Fruit fly (Drosophila melanogaster) whole organism, adult: ENCODE data around the gene CG3702.

Experiments used
- CG11617 ChIP-seq: fragments of 200-800 bp; sonication (Bioruptor generic); optimal IDR thresholded peaks from 2 replicates; lab custom pipeline; 2017; ENCODE audit warnings: mild to moderate bottlenecking, missing biosample characterization, missing genetic modification reagents, missing genetic modification characterization
- CG12768 ChIP-seq: fragments of 200-800 bp; sonication (Bioruptor generic); optimal IDR thresholded peaks from 2 replicates; lab custom pipeline; 2017; ENCODE audit warnings: missing biosample characterization, missing genetic modification characterization, mild to moderate bottlenecking, moderate library complexity, missing genetic modification reagents
- CG14711 ChIP-seq: fragments of 200-800 bp; sonication (Bioruptor generic); optimal IDR thresholded peaks from 2 replicates; lab custom pipeline; 2018; ENCODE audit warnings: missing biosample characterization, mild to moderate bottlenecking, missing genetic modification characterization, moderate library complexity
- CG1620 ChIP-seq: fragments of 200-800 bp; sonication (Bioruptor generic); optimal IDR thresholded peaks from 2 replicates; lab custom pipeline; 2016; ENCODE audit warnings: missing biosample characterization, missing genetic modification characterization
- CG33017 ChIP-seq: fragments of 200-800 bp; sonication (Bioruptor generic); optimal IDR thresholded peaks from 2 replicates; lab custom pipeline; 2018; ENCODE audit warnings: missing biosample characterization, mild to moderate bottlenecking, missing genetic modification characterization, moderate library complexity
- CG5204 ChIP-seq: fragments of 200-800 bp; sonication (Bioruptor generic); optimal IDR thresholded peaks from 2 replicates; lab custom pipeline; 2016; ENCODE audit warnings: missing biosample characterization, missing genetic modification characterization
- CG7045 ChIP-seq: fragments of 200-800 bp; sonication (Bioruptor generic); optimal IDR thresholded peaks from 2 replicates; lab custom pipeline; 2017; ENCODE audit warnings: missing biosample characterization, mild to moderate bottlenecking, missing genetic modification characterization
- CG7101 ChIP-seq: fragments of 200-800 bp; sonication (Bioruptor generic); optimal IDR thresholded peaks from 2 replicates; lab custom pipeline; 2018; ENCODE audit warnings: missing biosample characterization, mild to moderate bottlenecking, missing genetic modification characterization, moderate library complexity
- Clk ChIP-seq: fragments of 200-800 bp; sonication (Bioruptor generic); optimal IDR thresholded peaks from 2 replicates; lab custom pipeline; 2017; ENCODE audit warnings: missing biosample characterization, missing genetic modification characterization
- Crg-1 ChIP-seq: fragments of 200-800 bp; sonication (Bioruptor generic); optimal IDR thresholded peaks from 2 replicates; lab custom pipeline; 2016; ENCODE audit warnings: missing biosample characterization, missing genetic modification characterization
- Hr96 ChIP-seq: fragments of 200-800 bp; sonication (Bioruptor generic); optimal IDR thresholded peaks from 2 replicates; lab custom pipeline; 2016; ENCODE audit warnings: missing biosample characterization, missing genetic modification characterization
- Mnt ChIP-seq: fragments of 200-800 bp; sonication (Bioruptor generic); optimal IDR thresholded peaks from 2 replicates; lab custom pipeline; 2016; ENCODE audit warnings: missing biosample characterization, mild to moderate bottlenecking, missing genetic modification characterization
- bab1 ChIP-seq: fragments of 200-800 bp; sonication (Bioruptor generic); optimal IDR thresholded peaks from 3 replicates; lab custom pipeline; 2019; ENCODE audit warnings: missing biosample characterization, mild to moderate bottlenecking, missing genetic modification characterization, moderate library complexity
- cic ChIP-seq: fragments of 200-800 bp; sonication (Bioruptor generic); optimal IDR thresholded peaks from 2 replicates; lab custom pipeline; 2017; ENCODE audit warnings: missing biosample characterization, mild to moderate bottlenecking, missing genetic modification characterization, moderate library complexity
- cnc ChIP-seq, 2 experiments: fragments of >200 bp; optimal IDR thresholded peaks; 2 replicates each; lab custom pipeline; 2017
- kay ChIP-seq: fragments of 200-800 bp; sonication (Bioruptor generic); peaks from one replicate; lab custom pipeline; 2016; ENCODE audit warnings: missing biosample characterization, missing genetic modification characterization, borderline replicate concordance
- ovo ChIP-seq: fragments of 200-800 bp; sonication (Bioruptor generic); optimal IDR thresholded peaks from 2 replicates; lab custom pipeline; 2016; ENCODE audit warnings: missing biosample characterization, missing genetic modification characterization
- pad ChIP-seq: fragments of 200-800 bp; sonication (Bioruptor generic); optimal IDR thresholded peaks from 3 replicates; lab custom pipeline; 2017; ENCODE audit warnings: missing biosample characterization, missing genetic modification characterization, mild to moderate bottlenecking, moderate library complexity, missing genetic modification reagents
- tj ChIP-seq: fragments of 200-800 bp; sonication (Bioruptor generic); optimal IDR thresholded peaks from 3 replicates; lab custom pipeline; 2017; ENCODE audit warnings: missing biosample characterization, mild to moderate bottlenecking, missing genetic modification characterization, moderate library complexity
- toe ChIP-seq: fragments of 200-800 bp; sonication (Bioruptor generic); optimal IDR thresholded peaks from 2 replicates; lab custom pipeline; 2016; ENCODE audit warnings: missing biosample characterization, missing genetic modification characterization

Gene CG3702

DNA sequence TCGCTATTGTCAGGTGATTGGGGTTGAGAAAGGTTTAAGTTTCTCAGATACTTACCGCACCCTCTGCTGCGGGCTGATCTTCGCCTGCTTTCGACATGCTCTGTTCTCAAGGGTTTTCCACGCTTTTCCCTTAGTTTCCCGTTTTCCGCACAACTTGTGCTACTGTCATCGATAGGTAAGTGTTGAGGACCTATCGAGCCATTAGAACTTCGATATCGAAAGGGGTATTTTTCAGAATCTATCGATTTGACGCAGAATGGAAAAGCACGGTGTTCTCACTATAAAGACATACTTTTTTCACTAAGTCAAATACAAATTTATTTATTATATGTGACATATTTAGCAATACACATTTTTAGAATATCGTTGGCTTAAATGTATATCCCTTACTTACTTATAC lies at the start of gene CG3702:
Gene CG3702 (minus strand): TSS at position 306 of the 400 bp plus-strand sequence.
- TF ChIP-seq bab1 = peak; percentile 51
- no peak for TF ChIP-seq CG12768 (GFP tag; lab: Kevin White, UChicago)

DNA sequence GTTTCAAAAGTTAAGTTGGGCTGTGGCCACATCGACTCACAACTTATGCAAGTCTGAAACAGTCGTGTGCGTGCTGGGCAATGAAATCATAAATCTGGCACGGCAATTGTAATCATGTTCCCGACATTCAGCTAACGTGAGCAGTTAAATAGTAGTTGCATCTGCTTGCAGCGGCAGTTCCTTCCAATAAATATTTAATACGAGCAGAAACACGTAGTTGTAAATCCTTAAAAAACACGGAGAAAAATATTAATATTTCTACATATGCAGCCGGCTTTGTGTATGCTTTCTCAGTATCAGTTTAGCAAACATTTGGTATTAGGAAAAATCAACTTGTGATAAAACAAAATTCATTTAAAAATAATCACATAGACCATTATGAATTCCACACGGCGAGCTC lies 30.4 kb upstream of the CG3702 start, which contains the start of gene CG15425:
Gene CG15425 (plus strand): TSS at position 301 of the 400 bp plus-strand sequence.
- TF ChIP-seq CG5204 (no peak), cic (no peak)

- TF ChIP-seq Mnt (no peak), CG5204 (no peak), cnc (optimal IDR thresholded peaks at IDR 0.05; lab: Kevin White, UChicago) (no peak), CG33017 (tag; lab: Kevin White, UChicago) (no peak), toe (GFP tag; lab: Kevin White, UChicago) (no peak), CG1620 (GFP tag; lab: Kevin White, UChicago) (no peak), kay (GFP tag; lab: Kevin White, UChicago) (no peak), CG14711 (no peak), CG12768 (GFP tag; lab: Kevin White, UChicago) (no peak), CG11617 (GFP tag; lab: Kevin White, UChicago) (no peak), cic (no peak), pad (GFP tag; lab: Kevin White, UChicago) (no peak), CG7101 (tag; lab: Kevin White, UChicago) (no peak), CG7045 (GFP tag; lab: Kevin White, UChicago) (no peak), Hr96 (GFP tag; lab: Kevin White, UChicago) (no peak), Crg-1 (no peak), ovo (GFP tag; lab: Kevin White, UChicago) (no peak), Clk (GFP tag; lab: Kevin White, UChicago) (no peak), bab1 (no peak), tj (no peak)
Measured at dm6 chr2L:4254945-4255344, 28.0 kb upstream of the CG3702 start.

DNA sequence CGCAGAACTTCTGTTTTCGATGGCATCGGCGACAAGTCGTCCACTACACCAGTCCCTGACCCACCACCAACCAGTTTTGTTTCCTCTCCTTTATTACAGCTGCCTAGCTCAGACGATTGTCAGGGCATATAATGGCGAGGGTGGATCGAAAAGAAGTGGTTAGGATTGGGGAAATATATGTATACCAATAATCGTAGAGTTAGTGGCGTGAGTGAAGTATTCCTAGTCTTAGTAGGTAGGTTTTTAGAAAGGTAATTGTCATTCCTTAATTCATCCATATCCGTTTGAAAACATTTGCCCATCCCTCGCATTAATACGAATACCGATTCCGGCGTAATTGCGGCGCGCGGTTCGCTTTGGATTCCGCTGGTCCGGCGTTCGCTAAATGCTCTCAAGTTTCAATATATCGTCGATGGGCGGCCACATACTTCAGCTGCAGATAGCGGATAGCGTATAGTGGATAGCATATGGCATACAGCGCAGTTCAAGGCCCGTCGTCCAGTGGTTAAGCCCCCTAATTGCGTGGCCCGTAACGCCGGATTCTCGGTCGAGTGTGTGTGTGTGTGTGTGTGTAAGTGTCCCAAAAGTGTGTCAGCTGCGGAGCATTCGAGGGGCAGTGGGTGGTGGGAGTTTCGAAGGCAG lies 26.1 kb upstream of the CG3702 start:
- TF ChIP-seq CG7045 (GFP tag; lab: Kevin White, UChicago) (no peak), cnc (optimal IDR thresholded peaks at IDR 0.05; lab: Kevin White, UChicago) (no peak), CG5204 (no peak), CG12768 (GFP tag; lab: Kevin White, UChicago) (no peak), CG1620 (GFP tag; lab: Kevin White, UChicago) (no peak), ovo (GFP tag; lab: Kevin White, UChicago) (no peak), Clk (GFP tag; lab: Kevin White, UChicago) (no peak), cic (no peak), Mnt (no peak), toe (GFP tag; lab: Kevin White, UChicago) (no peak), CG14711 (no peak), Crg-1 (no peak), bab1 (no peak), kay (GFP tag; lab: Kevin White, UChicago) (no peak), CG33017 (tag; lab: Kevin White, UChicago) (no peak), tj (no peak)

dm6 chr2L:4248314-4248713 lies 21.4 kb upstream of the CG3702 start:
- no peak for TF ChIP-seq Clk (GFP tag; lab: Kevin White, UChicago)
- TF ChIP-seq Crg-1 = no peak
- no peak for TF ChIP-seq CG7101 (tag; lab: Kevin White, UChicago)
- no peak for TF ChIP-seq CG33017 (tag; lab: Kevin White, UChicago)
- TF ChIP-seq cnc (optimal IDR thresholded peaks at IDR 0.05; lab: Kevin White, UChicago) = no peak
- no peak for TF ChIP-seq CG5204
- TF ChIP-seq Mnt = no peak
- no peak for TF ChIP-seq CG11617 (GFP tag; lab: Kevin White, UChicago)
- no peak for TF ChIP-seq pad (GFP tag; lab: Kevin White, UChicago)
- TF ChIP-seq CG7045 (GFP tag; lab: Kevin White, UChicago) = no peak
- TF ChIP-seq tj = no peak
- no peak for TF ChIP-seq toe (GFP tag; lab: Kevin White, UChicago)
- no peak for TF ChIP-seq cic
- TF ChIP-seq CG1620 (GFP tag; lab: Kevin White, UChicago) = no peak

- TF ChIP-seq Crg-1 = no peak
- no peak for TF ChIP-seq CG1620 (GFP tag; lab: Kevin White, UChicago)
- no peak for TF ChIP-seq ovo (GFP tag; lab: Kevin White, UChicago)
- TF ChIP-seq CG14711 = no peak
- TF ChIP-seq toe (GFP tag; lab: Kevin White, UChicago) = no peak
- TF ChIP-seq Mnt = no peak
- TF ChIP-seq CG7045 (GFP tag; lab: Kevin White, UChicago) = no peak
- no peak for TF ChIP-seq Clk (GFP tag; lab: Kevin White, UChicago)
- TF ChIP-seq bab1 = no peak
- no peak for TF ChIP-seq kay (GFP tag; lab: Kevin White, UChicago)
- TF ChIP-seq pad (GFP tag; lab: Kevin White, UChicago) = no peak
- no peak for TF ChIP-seq cic
- no peak for TF ChIP-seq CG7101 (tag; lab: Kevin White, UChicago)
- no peak for TF ChIP-seq cnc (optimal IDR thresholded peaks at IDR 0.05; lab: Kevin White, UChicago)
- no peak for TF ChIP-seq tj
- TF ChIP-seq CG11617 (GFP tag; lab: Kevin White, UChicago) = no peak
Measured at dm6 chr2L:4246376-4246775, 19.5 kb upstream of the CG3702 start.

DNA sequence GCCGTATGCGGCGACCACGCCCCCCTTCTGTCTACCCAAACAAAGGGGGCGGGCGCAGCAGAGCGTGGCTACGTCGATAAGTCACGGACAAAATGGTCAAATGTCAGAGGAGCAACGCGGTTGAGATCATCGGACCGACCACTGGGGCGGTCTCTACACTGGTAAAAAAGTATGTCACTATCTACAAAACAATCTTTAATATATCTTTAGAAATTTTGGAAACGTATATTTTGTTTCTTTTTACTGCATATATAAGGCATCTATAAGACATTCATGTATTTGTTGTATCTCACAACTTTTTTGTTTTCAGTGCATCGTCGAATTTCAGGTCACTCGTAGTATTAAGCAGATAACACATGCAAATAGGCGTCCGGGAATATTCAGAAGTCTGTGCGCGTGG lies 14.6 kb upstream of the CG3702 start:
- TF ChIP-seq pad (GFP tag; lab: Kevin White, UChicago) = no peak
- no peak for TF ChIP-seq cic
- no peak for TF ChIP-seq bab1
- no peak for TF ChIP-seq CG1620 (GFP tag; lab: Kevin White, UChicago)
- no peak for TF ChIP-seq tj
- TF ChIP-seq toe (GFP tag; lab: Kevin White, UChicago) = no peak
